Fruit fly (Drosophila melanogaster): ENCODE data around the gene Ror.

DNA sequence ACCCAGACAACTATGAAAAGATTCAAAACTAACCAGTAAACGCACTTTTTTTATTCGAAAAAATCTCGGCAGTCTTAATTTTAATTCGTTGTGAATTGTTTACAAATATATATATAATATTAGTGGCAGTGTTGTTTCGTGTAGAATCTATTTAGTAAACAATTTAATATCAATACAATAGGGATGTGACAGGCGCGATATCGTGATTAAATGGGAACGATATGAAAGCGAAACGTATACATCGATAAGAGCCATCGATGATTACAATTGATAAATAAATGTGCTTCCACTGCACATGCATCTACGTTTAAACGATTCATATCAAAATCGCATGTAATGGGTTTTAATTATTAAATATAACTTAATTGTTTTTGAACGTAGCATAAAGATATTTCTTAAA is 25.7 kb downstream of the Ror start:
- TF ChIP-seq EcR (GFP tag; optimal IDR thresholded peaks at IDR 0.05) (no peak), pan (optimal IDR thresholded peaks at IDR 0.05) (no peak), CG8478 (optimal IDR thresholded peaks at IDR 0.05) (no peak), psq (optimal IDR thresholded peaks at IDR 0.05) (no peak), usp (GFP tag; optimal IDR thresholded peaks at IDR 0.05) (no peak), Dll (optimal IDR thresholded peaks at IDR 0.05) (no peak)

Measured in whole organism.